Worm (Caenorhabditis elegans) whole organism, mixed stage, embryonic: ENCODE measurements around the gene pqn-82.

Source experiments
- elt-1 ChIP-seq: sonication (generic microtip); optimal IDR thresholded peaks from 2 replicates; lab custom pipeline; 2017; ENCODE audit warnings: missing genetic modification characterization, mild to moderate bottlenecking, missing compliant biosample characterization, antibody characterized with exemption, moderate library complexity, borderline replicate concordance; ENCODE audit not compliant: insufficient read depth
- unc-39 ChIP-seq: fragments of 150-350 bp; optimal IDR thresholded peaks from 2 replicates; lab custom pipeline; 2014; ENCODE audit warnings: missing biosample characterization, missing genetic modification characterization
- unc-62 ChIP-seq: fragments of 150-350 bp; optimal IDR thresholded peaks from 2 replicates; lab custom pipeline; 2014; ENCODE audit warnings: missing biosample characterization, missing genetic modification reagents, missing genetic modification characterization

ce11 chrIII:1856679-1857078 lies 7.8 kb downstream of the pqn-82 start:
- TF ChIP-seq unc-39 (tag; lab: Kevin White, UChicago) (no peak), unc-62 (GFP tag; lab: Kevin White, UChicago) (no peak), elt-1 (tag; lab: Kevin White, UChicago) (no peak)
